Fruit fly (Drosophila melanogaster) whole organism, wandering third instar larva: ENCODE results near the gene Lamtor3.

Experiments
- Abd-B ChIP-seq: fragments of >200 bp; optimal IDR thresholded peaks from 2 replicates; lab custom pipeline; 2017; ENCODE audit warnings: missing biosample characterization, missing genetic modification characterization
- CG32264 ChIP-seq: fragments of 200-800 bp; sonication (Bioruptor generic); optimal IDR thresholded peaks from 2 replicates; lab custom pipeline; 2016; ENCODE audit warnings: missing biosample characterization, missing genetic modification characterization
- CG9705 ChIP-seq: fragments of 200-800 bp; sonication (Bioruptor generic); optimal IDR thresholded peaks from 2 replicates; lab custom pipeline; 2018; ENCODE audit warnings: missing biosample characterization, mild to moderate bottlenecking, missing genetic modification characterization
- CrebA ChIP-seq: fragments of 200-800 bp; sonication (Bioruptor generic); optimal IDR thresholded peaks from 2 replicates; lab custom pipeline; 2016; ENCODE audit warnings: missing biosample characterization, mild to moderate bottlenecking, missing genetic modification characterization, borderline replicate concordance
- Dfd ChIP-seq: fragments of >200 bp; optimal IDR thresholded peaks from 2 replicates; lab custom pipeline; 2017; ENCODE audit warnings: missing biosample characterization, missing genetic modification characterization
- Dif ChIP-seq: fragments of 200-275, 200-300 bp; sonication (Bioruptor generic); optimal IDR thresholded peaks from 2 replicates; lab custom pipeline; 2018; ENCODE audit warnings: missing biosample characterization, missing genetic modification characterization; ENCODE audit not compliant: partially characterized antibody
- GATAd ChIP-seq: sonication (Bioruptor generic); optimal IDR thresholded peaks from 2 replicates; lab custom pipeline; 2016; ENCODE audit warnings: missing biosample characterization, missing genetic modification characterization
- HLH106 ChIP-seq: fragments of 200-800 bp; optimal IDR thresholded peaks from 3 replicates; lab custom pipeline; 2019; ENCODE audit warnings: missing biosample characterization, mild to moderate bottlenecking, missing genetic modification characterization, moderate library complexity
- Hnf4 ChIP-seq: fragments of 200-800 bp; sonication (Bioruptor generic); optimal IDR thresholded peaks from 2 replicates; lab custom pipeline; 2016; ENCODE audit warnings: missing biosample characterization, mild to moderate bottlenecking, missing genetic modification characterization
- Hr78 ChIP-seq: fragments of >200 bp; optimal IDR thresholded peaks from 2 replicates; lab custom pipeline; 2017; ENCODE audit warnings: missing biosample characterization, missing genetic modification characterization
- Hr83 ChIP-seq: fragments of 200-300 bp; sonication (Bioruptor generic); optimal IDR thresholded peaks from 2 replicates; lab custom pipeline; 2016; ENCODE audit warnings: missing biosample characterization, mild to moderate bottlenecking, missing genetic modification characterization, moderate library complexity; ENCODE audit not compliant: poor library complexity, severe bottlenecking
- Jra ChIP-seq: sonication (Bioruptor generic); optimal IDR thresholded peaks from 2 replicates; lab custom pipeline; 2016; ENCODE audit warnings: missing biosample characterization, missing genetic modification characterization
- Mio ChIP-seq: sonication (Bioruptor generic); optimal IDR thresholded peaks from 2 replicates; lab custom pipeline; 2016; ENCODE audit warnings: missing biosample characterization, missing genetic modification characterization
- Myc ChIP-seq: fragments of >200 bp; optimal IDR thresholded peaks from 2 replicates; lab custom pipeline; 2017
- N ChIP-seq: fragments of >200 bp; optimal IDR thresholded peaks from 2 replicates; lab custom pipeline; 2018; ENCODE audit warnings: missing biosample characterization, missing external identifiers, missing genetic modification characterization
- OdsH ChIP-seq: fragments of 200-800 bp; sonication (Bioruptor generic); optimal IDR thresholded peaks from 2 replicates; lab custom pipeline; 2016; ENCODE audit warnings: missing biosample characterization, mild to moderate bottlenecking, missing genetic modification characterization
- Rel ChIP-seq, 2 experiments: fragments of 200-800 bp; sonication (Bioruptor generic) in 1 of 2; optimal IDR thresholded peaks; 2 replicates in 1 of 2; 3 replicates in 1 of 2; lab custom pipeline; 2016 to 2019; ENCODE audit warnings: mild to moderate bottlenecking in 2 of 2, missing biosample characterization in 2 of 2, missing genetic modification characterization in 2 of 2, moderate library complexity in 1 of 2
- Sp1 ChIP-seq: fragments of 200-800 bp; sonication (Bioruptor generic); optimal IDR thresholded peaks from 3 replicates; lab custom pipeline; 2019; ENCODE audit warnings: missing biosample characterization, mild to moderate bottlenecking, missing genetic modification characterization, moderate library complexity
- Vsx2 ChIP-seq: fragments of 200-300, 225-300 bp; sonication (Bioruptor generic); optimal IDR thresholded peaks from 2 replicates; lab custom pipeline; 2018; ENCODE audit warnings: missing biosample characterization, missing genetic modification characterization; ENCODE audit not compliant: partially characterized antibody
- br ChIP-seq: fragments of 200-800 bp; sonication (Bioruptor generic); optimal IDR thresholded peaks from 2 replicates; lab custom pipeline; 2016; ENCODE audit warnings: missing biosample characterization, missing genetic modification characterization
- brk ChIP-seq: fragments of 200-800 bp; sonication (Bioruptor generic); optimal IDR thresholded peaks from 2 replicates; lab custom pipeline; 2016; ENCODE audit warnings: missing biosample characterization, mild to moderate bottlenecking, missing genetic modification characterization
- dl ChIP-seq, 2 experiments: fragments of 175-275, 200-275 bp in 1 of 2; fragments of 200-275 bp in 1 of 2; sonication (Bioruptor generic); optimal IDR thresholded peaks; lab custom pipeline; 2018; ENCODE audit warnings: mild to moderate bottlenecking in 2 of 2, missing biosample characterization in 2 of 2, missing genetic modification characterization in 2 of 2, moderate library complexity in 2 of 2; ENCODE audit not compliant: partially characterized antibody in 2 of 2, insufficient read depth in 1 of 2
- dmrt93B ChIP-seq: fragments of 200-800 bp; sonication (Bioruptor generic); optimal IDR thresholded peaks from 2 replicates; lab custom pipeline; 2018; ENCODE audit warnings: missing biosample characterization, mild to moderate bottlenecking, missing genetic modification characterization
- dsf ChIP-seq: sonication (Bioruptor generic); optimal IDR thresholded peaks from 2 replicates; lab custom pipeline; 2016; ENCODE audit warnings: missing biosample characterization, missing genetic modification characterization, borderline replicate concordance
- ey ChIP-seq: fragments of 200-800 bp; sonication (Bioruptor generic); optimal IDR thresholded peaks from 2 replicates; lab custom pipeline; 2016; ENCODE audit warnings: missing biosample characterization, missing genetic modification characterization
- foxo ChIP-seq, 2 experiments: fragments of 200-800 bp; sonication (Bioruptor generic); optimal IDR thresholded peaks; 2 replicates in 1 of 2; 3 replicates in 1 of 2; lab custom pipeline; 2016 to 2017; ENCODE audit warnings: missing biosample characterization in 2 of 2, missing genetic modification characterization in 2 of 2
- fru ChIP-seq: fragments of 200-800 bp; sonication (Bioruptor generic); optimal IDR thresholded peaks from 3 replicates; lab custom pipeline; 2016; ENCODE audit warnings: missing biosample characterization, mild to moderate bottlenecking, missing genetic modification characterization
- h ChIP-seq: fragments of 200-800 bp; sonication (Bioruptor generic); optimal IDR thresholded peaks from 3 replicates; lab custom pipeline; 2016; ENCODE audit warnings: missing biosample characterization, mild to moderate bottlenecking, missing genetic modification characterization
- jim ChIP-seq: fragments of 175-275, 200-325 bp; sonication (Bioruptor generic); optimal IDR thresholded peaks from 2 replicates; lab custom pipeline; 2016; ENCODE audit warnings: missing biosample characterization, mild to moderate bottlenecking, missing genetic modification characterization
- lola ChIP-seq: fragments of >200 bp; optimal IDR thresholded peaks from 2 replicates; lab custom pipeline; 2017; ENCODE audit warnings: missing biosample characterization, missing genetic modification characterization
- psq ChIP-seq: fragments of 200-800 bp; sonication (Bioruptor generic); optimal IDR thresholded peaks from 3 replicates; lab custom pipeline; 2017; ENCODE audit warnings: missing biosample characterization, mild to moderate bottlenecking, missing genetic modification characterization, moderate library complexity
- rgr ChIP-seq: fragments of 200-800 bp; sonication (Bioruptor generic); optimal IDR thresholded peaks from 3 replicates; lab custom pipeline; 2016; ENCODE audit warnings: missing biosample characterization, mild to moderate bottlenecking, missing genetic modification characterization
- sage ChIP-seq: fragments of 200-800 bp; sonication (Bioruptor generic); optimal IDR thresholded peaks from 2 replicates; lab custom pipeline; 2016; ENCODE audit warnings: missing biosample characterization, mild to moderate bottlenecking, missing genetic modification characterization
- sv ChIP-seq: fragments of 200-800 bp; sonication (Bioruptor generic); optimal IDR thresholded peaks from 3 replicates; lab custom pipeline; 2016; ENCODE audit warnings: missing biosample characterization, missing genetic modification characterization
- tai ChIP-seq: sonication (Bioruptor generic); optimal IDR thresholded peaks from 2 replicates; lab custom pipeline; 2016; ENCODE audit warnings: missing biosample characterization, missing genetic modification characterization
- usp ChIP-seq: fragments of >200 bp; optimal IDR thresholded peaks from 2 replicates; lab custom pipeline; 2017; ENCODE audit warnings: missing biosample characterization, missing genetic modification characterization
- woc ChIP-seq: sonication (Bioruptor generic); optimal IDR thresholded peaks from 2 replicates; lab custom pipeline; 2016; ENCODE audit warnings: missing biosample characterization, mild to moderate bottlenecking, missing genetic modification characterization

Gene Lamtor3

DNA sequence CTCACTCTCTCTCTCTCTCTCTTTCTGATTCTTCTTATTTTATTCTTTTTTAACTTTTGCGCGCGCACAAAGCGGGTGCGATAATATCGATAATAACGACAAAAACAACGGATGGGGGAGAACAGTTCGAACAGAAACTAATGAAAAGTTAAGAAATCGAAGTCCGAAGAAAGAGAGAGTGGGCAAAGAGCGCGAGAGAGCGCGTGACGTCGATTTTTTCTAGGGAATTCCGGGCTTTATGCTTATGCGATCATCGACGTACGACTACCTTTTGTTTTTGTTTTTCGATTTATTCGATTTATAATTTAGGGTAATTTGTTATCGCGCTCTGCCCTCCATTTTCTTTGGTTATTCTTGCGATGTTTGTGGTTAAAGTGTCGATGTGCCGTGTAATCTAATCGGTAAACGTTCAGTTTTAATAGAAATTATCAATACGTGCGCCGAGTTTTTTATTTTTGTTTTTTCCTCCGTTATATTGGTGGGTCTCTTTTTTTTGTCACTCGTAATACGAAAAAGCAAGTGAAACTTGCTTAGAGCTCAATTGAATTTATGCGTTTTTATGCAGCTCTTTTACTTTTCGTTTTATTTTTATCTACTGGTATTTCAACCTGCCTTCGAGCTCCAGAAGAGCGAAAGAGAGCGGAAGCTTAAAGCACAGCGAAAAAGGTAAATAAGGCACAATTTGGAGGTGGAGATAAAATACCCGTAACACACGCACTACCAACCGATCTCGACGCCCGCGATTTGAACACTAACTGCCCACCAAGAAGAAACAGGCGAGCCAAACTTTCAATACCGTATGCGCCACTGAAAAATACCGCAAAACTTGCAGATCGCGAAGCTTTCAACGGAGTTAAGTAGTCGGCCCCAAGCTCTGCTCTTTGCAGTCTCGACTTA lies 31.2 kb upstream of the Lamtor3 start, which contains the start of gene dl:
dl (minus strand) TSS at position 757 of the 897 bp plus-strand sequence.
- TF ChIP-seq dmrt93B (GFP tag; lab: Kevin White, UChicago): no peak
- TF ChIP-seq Vsx2 (GFP tag; lab: Kevin White, UChicago): peak; percentile 19
- TF ChIP-seq Sp1 (GFP tag; lab: Kevin White, UChicago): peak; percentile 11
- peak; percentile 19 for TF ChIP-seq OdsH (GFP tag; lab: Kevin White, UChicago)
- TF ChIP-seq CG9705: no peak
- peak; percentile 33 for TF ChIP-seq CrebA (GFP tag; lab: Kevin White, UChicago)
- peak; percentile 45 for TF ChIP-seq woc (GFP tag; lab: Kevin White, UChicago)
- peak; percentile 7 for TF ChIP-seq brk
- peak; percentile 46 for TF ChIP-seq fru (GFP tag; lab: Kevin White, UChicago)
- peak; percentile 38 for TF ChIP-seq ey (GFP tag; lab: Kevin White, UChicago)
- peak; percentile 83 for TF ChIP-seq h (GFP tag; lab: Kevin White, UChicago)
- no peak for TF ChIP-seq Rel (GFP tag; optimal IDR thresholded peaks at IDR 0.05; lab: Kevin White, UChicago)
- peak; percentile 67 for TF ChIP-seq Rel (tag; optimal IDR thresholded peaks at IDR 0.05; lab: Kevin White, UChicago)
- TF ChIP-seq sv (GFP tag; lab: Kevin White, UChicago): no peak
- no peak for TF ChIP-seq Myc (lab: Kevin White, UChicago)
- TF ChIP-seq Hr83 (GFP tag; lab: Kevin White, UChicago): peak; percentile 44
- peak; percentile 85 for TF ChIP-seq dl (GFP tag; optimal IDR thresholded peaks at IDR 0.05; lab: Kevin White, UChicago; ENCODE audit: insufficient read depth in 1 of 2, partially characterized antibody in 2 of 2)
- TF ChIP-seq Dif (GFP tag; lab: Kevin White, UChicago): peak; percentile 88
- TF ChIP-seq psq: peak; percentile 52
- peak in 1 of 2 experiments; percentile 47 for TF ChIP-seq foxo (GFP tag; optimal IDR thresholded peaks at IDR 0.05; lab: Kevin White, UChicago)
- no peak for TF ChIP-seq dsf (GFP tag; lab: Kevin White, UChicago)
- TF ChIP-seq GATAd (GFP tag; lab: Kevin White, UChicago): no peak
- TF ChIP-seq sage (GFP tag; lab: Kevin White, UChicago): peak; percentile 26
- peak; percentile 44 for TF ChIP-seq tai
- TF ChIP-seq br (GFP tag; lab: Kevin White, UChicago): peak; percentile 26
- TF ChIP-seq jim (GFP tag; lab: Kevin White, UChicago): peak; percentile 61

DNA sequence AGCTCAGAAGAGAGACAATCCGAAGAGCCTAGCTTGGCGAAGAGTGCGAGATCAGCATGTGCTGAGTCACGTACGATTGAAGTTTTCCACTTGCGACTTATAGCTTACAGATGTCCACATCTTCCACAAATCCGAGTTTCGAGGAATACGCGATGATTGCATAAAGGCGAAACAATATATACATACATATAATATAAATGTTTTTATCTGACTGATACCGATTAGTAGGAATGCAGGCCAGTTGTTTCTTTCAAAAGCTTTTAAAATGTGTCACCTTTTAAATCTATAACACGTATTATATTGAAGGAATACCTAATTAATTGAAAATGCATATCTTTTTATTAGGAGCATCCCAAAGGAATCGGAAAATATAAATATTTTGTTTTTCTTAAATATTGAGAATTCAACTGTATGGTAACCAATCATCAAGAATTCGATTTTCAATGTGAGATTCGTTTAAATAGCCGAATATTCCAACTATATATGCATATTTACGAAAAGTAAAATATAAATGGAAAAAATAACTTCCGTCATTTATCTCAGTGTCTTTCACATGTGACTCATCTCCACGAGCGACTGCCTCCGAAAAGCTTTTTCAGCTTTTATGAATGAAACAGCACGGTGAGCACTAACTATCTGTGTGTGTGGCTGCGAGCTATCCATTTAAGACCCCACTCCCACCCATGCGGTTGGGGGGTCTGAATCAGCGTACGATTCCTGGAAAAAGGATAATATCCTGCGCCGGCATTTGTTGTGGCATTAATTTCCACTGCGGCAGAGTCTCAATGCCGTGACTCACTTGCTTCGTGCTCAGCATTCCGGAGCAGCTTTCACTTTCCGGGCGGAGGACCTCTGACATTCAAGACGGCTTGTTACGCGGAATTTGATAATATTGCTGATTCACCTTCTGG lies 30.3 kb upstream of the Lamtor3 start:
- TF ChIP-seq HLH106 (tag; lab: Kevin White, UChicago): peak; percentile 72
- peak; percentile 27 for TF ChIP-seq CG32264 (GFP tag; lab: Kevin White, UChicago)
- TF ChIP-seq usp (GFP tag; lab: Kevin White, UChicago): no peak
- TF ChIP-seq Jra: peak; percentile 71
- TF ChIP-seq foxo (GFP tag; optimal IDR thresholded peaks at IDR 0.05; lab: Kevin White, UChicago): peak in 1 of 2 experiments; percentile 83
- peak; percentile 79 for TF ChIP-seq fru (GFP tag; lab: Kevin White, UChicago)
- TF ChIP-seq GATAd (GFP tag; lab: Kevin White, UChicago): no peak
- no peak for TF ChIP-seq Hr83 (GFP tag; lab: Kevin White, UChicago)
- TF ChIP-seq Dfd (GFP tag; lab: Kevin White, UChicago): no peak
- peak; percentile 73 for TF ChIP-seq Hnf4 (GFP tag; lab: Kevin White, UChicago)
- TF ChIP-seq Vsx2 (GFP tag; lab: Kevin White, UChicago): no peak
- TF ChIP-seq CG9705: peak; percentile 43
- no peak for TF ChIP-seq CrebA (GFP tag; lab: Kevin White, UChicago)
- TF ChIP-seq dsf (GFP tag; lab: Kevin White, UChicago): no peak
- no peak for TF ChIP-seq Abd-B
- TF ChIP-seq tai: peak; percentile 8
- TF ChIP-seq h (GFP tag; lab: Kevin White, UChicago): peak; percentile 82
- peak; percentile 20 for TF ChIP-seq dmrt93B (GFP tag; lab: Kevin White, UChicago)
- peak; percentile 7 for TF ChIP-seq sv (GFP tag; lab: Kevin White, UChicago)
- peak; percentile 86 for TF ChIP-seq rgr
- no peak for TF ChIP-seq Hr78 (GFP tag; lab: Kevin White, UChicago)
- TF ChIP-seq jim (GFP tag; lab: Kevin White, UChicago): no peak
- peak; percentile 3 for TF ChIP-seq brk
- TF ChIP-seq OdsH (GFP tag; lab: Kevin White, UChicago): peak; percentile 78
- peak; percentile 77 for TF ChIP-seq ey (GFP tag; lab: Kevin White, UChicago)
- TF ChIP-seq Mio (GFP tag; lab: Kevin White, UChicago): no peak
- peak; percentile 75 for TF ChIP-seq Sp1 (GFP tag; lab: Kevin White, UChicago)
- TF ChIP-seq sage (GFP tag; lab: Kevin White, UChicago): no peak
- peak; percentile 65 for TF ChIP-seq psq
- no peak for TF ChIP-seq lola (GFP tag; lab: Kevin White, UChicago)
- TF ChIP-seq woc (GFP tag; lab: Kevin White, UChicago): peak; percentile 47
- peak in 1 of 2 experiments; percentile 63 for TF ChIP-seq dl (GFP tag; optimal IDR thresholded peaks at IDR 0.05; lab: Kevin White, UChicago; ENCODE audit: insufficient read depth in 1 of 2, partially characterized antibody in 2 of 2)
- no peak for TF ChIP-seq N (GFP tag; lab: Kevin White, UChicago)
- peak; percentile 32 for TF ChIP-seq Dif (GFP tag; lab: Kevin White, UChicago)
- TF ChIP-seq br (GFP tag; lab: Kevin White, UChicago): peak; percentile 64
- no peak for TF ChIP-seq Rel (GFP tag; optimal IDR thresholded peaks at IDR 0.05; lab: Kevin White, UChicago)
- no peak for TF ChIP-seq Rel (tag; optimal IDR thresholded peaks at IDR 0.05; lab: Kevin White, UChicago)
